Worm (Caenorhabditis elegans): ENCODE data around the gene Y116F11B.8.

Y116F11B.8 gene

DNA sequence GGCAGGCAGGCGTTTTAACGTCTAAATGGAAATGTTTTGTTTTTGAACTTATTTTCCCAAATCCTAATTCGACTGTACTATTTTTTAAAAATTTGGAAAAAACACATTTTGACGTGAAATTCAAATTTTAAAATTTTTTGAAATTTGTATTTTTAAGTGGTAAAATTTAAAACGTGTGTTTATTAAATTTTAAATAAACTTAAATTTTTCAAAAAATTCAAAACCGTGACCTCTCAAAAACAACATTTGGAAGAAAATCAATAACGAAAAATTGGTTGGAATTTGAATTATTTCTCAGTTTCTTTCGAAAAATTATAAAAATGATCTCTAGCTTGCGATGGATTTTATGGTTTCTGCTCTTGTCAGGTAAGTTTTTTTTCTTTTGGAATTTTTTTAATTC, at the start of gene Y116F11B.8:
TSS of gene Y116F11B.8 (plus strand) at position 301 of the 400 bp plus-strand sequence.
- no peak for TF ChIP-seq ztf-4 (tag; optimal IDR thresholded peaks at IDR 0.05)
- no peak for TF ChIP-seq nhr-237 (tag; optimal IDR thresholded peaks at IDR 0.05)
- TF ChIP-seq egl-27 (tag; optimal IDR thresholded peaks at IDR 0.05): no peak
- no peak for TF ChIP-seq crh-2 (tag; optimal IDR thresholded peaks at IDR 0.05)
- TF ChIP-seq nhr-129 (tag; optimal IDR thresholded peaks at IDR 0.05): no peak
- no peak for TF ChIP-seq fos-1 (tag; optimal IDR thresholded peaks at IDR 0.05)
- TF ChIP-seq nhr-10 (tag; optimal IDR thresholded peaks at IDR 0.05): no peak
- TF ChIP-seq sma-9 (GFP tag; optimal IDR thresholded peaks at IDR 0.05): no peak
- no peak for TF ChIP-seq sma-9 (tag; optimal IDR thresholded peaks at IDR 0.05)
- TF ChIP-seq unc-62 (GFP tag; optimal IDR thresholded peaks at IDR 0.05): no peak
- TF ChIP-seq elt-3 (tag; optimal IDR thresholded peaks at IDR 0.05): no peak
- no peak for TF ChIP-seq sma-3 (GFP tag; optimal IDR thresholded peaks at IDR 0.05)
- no peak for TF ChIP-seq lin-39 (tag; optimal IDR thresholded peaks at IDR 0.05)
- no peak for TF ChIP-seq ZK546.5 (tag; optimal IDR thresholded peaks at IDR 0.05)
- no peak for TF ChIP-seq ceh-82 (tag; optimal IDR thresholded peaks at IDR 0.05)
- no peak for TF ChIP-seq alr-1 (tag; optimal IDR thresholded peaks at IDR 0.05)
- TF ChIP-seq R02D3.7 (tag; optimal IDR thresholded peaks at IDR 0.05): no peak
- no peak for TF ChIP-seq skn-1 (tag; optimal IDR thresholded peaks at IDR 0.05)
- no peak for TF ChIP-seq aly-2 (tag; optimal IDR thresholded peaks at IDR 0.05)

DNA sequence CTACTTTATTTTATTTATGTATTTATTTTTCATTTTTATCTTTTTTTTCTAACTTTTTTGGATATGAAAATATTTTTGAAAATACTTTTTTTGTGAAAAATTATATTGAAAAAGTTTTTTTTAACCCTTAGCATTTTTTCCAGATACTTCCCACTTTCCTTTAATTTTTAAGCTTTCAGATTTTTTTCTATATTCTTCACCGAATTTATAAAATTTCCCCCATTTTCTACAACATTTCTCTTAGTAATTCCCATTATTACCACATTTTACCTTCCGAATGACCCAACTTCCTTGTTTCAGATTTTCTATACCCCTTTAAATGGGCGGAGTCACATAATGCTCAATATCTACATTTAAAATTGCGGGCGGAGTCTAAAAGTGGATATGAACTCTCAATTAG, 42.6 kb upstream of the Y116F11B.8 start, which contains the start of gene daf-28:
TSS of gene daf-28 (plus strand) at position 301 of the 400 bp plus-strand sequence.
- TF ChIP-seq skn-1 (tag; optimal IDR thresholded peaks at IDR 0.05): no peak
- TF ChIP-seq nhr-12 (tag; optimal IDR thresholded peaks at IDR 0.05): no peak
- TF ChIP-seq ztf-11 (tag; optimal IDR thresholded peaks at IDR 0.05): no peak
- TF ChIP-seq ceh-82 (tag; optimal IDR thresholded peaks at IDR 0.05): no peak
- TF ChIP-seq lin-11 (tag; optimal IDR thresholded peaks at IDR 0.05): no peak
- no peak for TF ChIP-seq nhr-11 (tag; optimal IDR thresholded peaks at IDR 0.05)
- TF ChIP-seq nhr-237 (tag; optimal IDR thresholded peaks at IDR 0.05): no peak
- no peak for TF ChIP-seq lsy-2 (tag; optimal IDR thresholded peaks at IDR 0.05)
- no peak for TF ChIP-seq lin-39 (tag; optimal IDR thresholded peaks at IDR 0.05)
- TF ChIP-seq elt-3 (tag; optimal IDR thresholded peaks at IDR 0.05): no peak
- TF ChIP-seq nhr-21 (tag; optimal IDR thresholded peaks at IDR 0.05): no peak
- no peak for TF ChIP-seq mdl-1 (tag; optimal IDR thresholded peaks at IDR 0.05)
- TF ChIP-seq unc-55 (GFP tag; optimal IDR thresholded peaks at IDR 0.05): no peak
- TF ChIP-seq alr-1 (tag; optimal IDR thresholded peaks at IDR 0.05): no peak
- TF ChIP-seq gmeb-1 (tag; optimal IDR thresholded peaks at IDR 0.05): no peak
- no peak for TF ChIP-seq ceh-16 (tag; optimal IDR thresholded peaks at IDR 0.05)
- TF ChIP-seq ztf-4 (tag; optimal IDR thresholded peaks at IDR 0.05): no peak
- no peak for TF ChIP-seq C34F6.9 (tag; optimal IDR thresholded peaks at IDR 0.05)

- TF ChIP-seq lin-11 (tag; optimal IDR thresholded peaks at IDR 0.05) (no peak), mab-5 (tag; optimal IDR thresholded peaks at IDR 0.05) (no peak), R02D3.7 (tag; optimal IDR thresholded peaks at IDR 0.05) (no peak), elt-3 (tag; optimal IDR thresholded peaks at IDR 0.05) (no peak), unc-55 (GFP tag; optimal IDR thresholded peaks at IDR 0.05) (no peak), aly-2 (tag; optimal IDR thresholded peaks at IDR 0.05) (no peak), C34F6.9 (tag; optimal IDR thresholded peaks at IDR 0.05) (no peak), fos-1 (tag; optimal IDR thresholded peaks at IDR 0.05) (no peak), nhr-237 (tag; optimal IDR thresholded peaks at IDR 0.05) (no peak), mdl-1 (tag; optimal IDR thresholded peaks at IDR 0.05) (no peak)
These were observed 37.3 kb upstream of the Y116F11B.8 start for ce11 chrV:19820178-19820577.

DNA sequence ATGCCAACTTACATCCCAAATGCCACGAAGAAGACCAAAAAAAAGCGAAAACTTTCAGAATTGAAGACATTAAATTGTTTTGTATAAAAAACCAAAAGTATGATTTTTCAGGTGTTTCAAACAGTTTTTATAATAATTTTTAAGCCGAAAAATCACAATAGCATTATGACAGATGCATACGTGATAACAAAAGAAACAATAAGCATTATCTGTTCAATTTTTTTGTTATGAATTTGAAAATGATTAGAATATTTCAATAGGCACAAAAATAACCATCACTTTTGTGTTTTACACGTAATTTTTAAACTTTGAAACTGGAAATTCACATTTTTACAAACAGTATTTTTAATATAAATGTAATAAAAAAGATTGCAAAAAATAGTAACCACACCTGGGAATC, 35.3 kb upstream of the Y116F11B.8 start, which contains the start of gene Y116F11B.17:
TSS of gene Y116F11B.17 (minus strand) at position 101 of the 400 bp plus-strand sequence.
- TF ChIP-seq egl-27 (tag; optimal IDR thresholded peaks at IDR 0.05) (no peak), nhr-21 (tag; optimal IDR thresholded peaks at IDR 0.05) (no peak), nhr-23 (tag; optimal IDR thresholded peaks at IDR 0.05) (no peak), alr-1 (tag; optimal IDR thresholded peaks at IDR 0.05) (no peak), crh-2 (tag; optimal IDR thresholded peaks at IDR 0.05) (no peak)

DNA sequence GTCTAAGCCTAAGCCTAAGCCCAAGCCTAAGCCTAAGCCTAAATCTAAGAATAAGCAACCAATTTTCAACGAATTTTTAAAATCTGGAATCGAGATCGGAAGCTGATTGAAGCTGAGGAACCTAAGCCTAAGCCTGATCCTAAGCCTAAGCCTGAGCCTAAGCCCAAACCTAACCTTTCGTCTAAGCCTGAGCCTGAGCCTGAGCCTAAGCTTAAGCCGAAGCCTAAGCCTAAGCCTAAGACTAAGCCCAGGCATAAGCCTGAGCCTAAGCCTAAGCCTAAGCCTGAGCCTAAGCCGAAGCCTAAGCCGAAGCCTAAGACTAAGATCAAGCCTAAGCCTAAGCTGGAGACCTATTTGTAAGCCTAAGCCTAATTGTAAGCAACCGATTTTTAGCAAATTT, 30.0 kb upstream of the Y116F11B.8 start:
- TF ChIP-seq egl-27 (tag; optimal IDR thresholded peaks at IDR 0.05) (no peak), alr-1 (tag; optimal IDR thresholded peaks at IDR 0.05) (no peak), elt-3 (tag; optimal IDR thresholded peaks at IDR 0.05) (no peak), lsy-2 (tag; optimal IDR thresholded peaks at IDR 0.05) (no peak), nhr-11 (tag; optimal IDR thresholded peaks at IDR 0.05) (no peak), ztf-1 (GFP tag; conservative IDR thresholded peaks at IDR 0.05) (no peak), F13H6.1 (tag; optimal IDR thresholded peaks at IDR 0.05) (no peak), mbf-1 (tag; optimal IDR thresholded peaks at IDR 0.05) (no peak), Y55F3AM.14 (GFP tag; optimal IDR thresholded peaks at IDR 0.05) (no peak), sem-4 (tag; optimal IDR thresholded peaks at IDR 0.05) (no peak), mab-5 (tag; optimal IDR thresholded peaks at IDR 0.05) (no peak), ztf-11 (tag; optimal IDR thresholded peaks at IDR 0.05) (no peak), skn-1 (tag; optimal IDR thresholded peaks at IDR 0.05) (no peak), nhr-23 (tag; optimal IDR thresholded peaks at IDR 0.05) (no peak), fos-1 (tag; optimal IDR thresholded peaks at IDR 0.05) (no peak), R02D3.7 (tag; optimal IDR thresholded peaks at IDR 0.05) (no peak), unc-62 (GFP tag; optimal IDR thresholded peaks at IDR 0.05) (no peak), elt-1 (tag; optimal IDR thresholded peaks at IDR 0.05) (no peak), nhr-12 (tag; optimal IDR thresholded peaks at IDR 0.05) (no peak), sma-9 (GFP tag; optimal IDR thresholded peaks at IDR 0.05) (no peak), sma-9 (tag; optimal IDR thresholded peaks at IDR 0.05) (no peak)
